Worm (Caenorhabditis elegans) whole organism, late embryonic: ENCODE data around the gene ZK1128.3.

ENCODE experiments used
- F13H6.1 ChIP-seq: sonication (generic microtip); optimal IDR thresholded peaks from 2 replicates; lab custom pipeline; 2016; ENCODE audit warnings: missing genetic modification characterization, missing compliant biosample characterization
- T23F11.4 ChIP-seq: fragments of 200-800 bp; sonication (Bioruptor generic); optimal IDR thresholded peaks from 2 replicates; lab custom pipeline; 2018; ENCODE audit warnings: mild to moderate bottlenecking, missing genetic modification characterization, missing compliant biosample characterization
- ahr-1 ChIP-seq: sonication (generic microtip); optimal IDR thresholded peaks from 2 replicates; lab custom pipeline; 2016; ENCODE audit warnings: missing genetic modification characterization, missing compliant biosample characterization
- ceh-14 ChIP-seq: sonication (generic microtip); optimal IDR thresholded peaks from 2 replicates; lab custom pipeline; 2016; ENCODE audit warnings: missing genotype, missing genetic modification characterization, missing compliant biosample characterization
- ceh-18 ChIP-seq: sonication (generic microtip); optimal IDR thresholded peaks from 2 replicates; lab custom pipeline; 2016; ENCODE audit warnings: missing genetic modification characterization, missing compliant biosample characterization
- ceh-19 ChIP-seq: fragments of 200-800 bp; sonication (Bioruptor generic); optimal IDR thresholded peaks from 2 replicates; lab custom pipeline; 2018; ENCODE audit warnings: mild to moderate bottlenecking, missing genetic modification characterization, missing compliant biosample characterization
- ceh-2 ChIP-seq: sonication (generic microtip); optimal IDR thresholded peaks from 2 replicates; lab custom pipeline; 2016; ENCODE audit warnings: missing genotype, missing genetic modification characterization, missing compliant biosample characterization
- ceh-24 ChIP-seq: sonication (generic microtip); optimal IDR thresholded peaks from 2 replicates; lab custom pipeline; 2016; ENCODE audit warnings: mild to moderate bottlenecking, missing genetic modification characterization, missing compliant biosample characterization
- ceh-30 ChIP-seq: fragments of 150-350 bp; optimal IDR thresholded peaks from 2 replicates; lab custom pipeline; 2014; ENCODE audit warnings: missing biosample characterization, missing genetic modification characterization
- ceh-31 ChIP-seq: sonication (generic microtip); optimal IDR thresholded peaks from 2 replicates; lab custom pipeline; 2016; ENCODE audit warnings: missing genetic modification characterization, missing compliant biosample characterization
- ceh-45 ChIP-seq: fragments of 200-800 bp; sonication (Bioruptor generic); IDR thresholded peaks from 2 replicates; pipeline ENCODE4 v1.3.6; 2022; ENCODE audit warnings: missing genetic modification reagents, missing genetic modification characterization, missing compliant biosample characterization
- ceh-48 ChIP-seq: sonication (generic microtip); optimal IDR thresholded peaks from 2 replicates; lab custom pipeline; 2016; ENCODE audit warnings: missing genetic modification characterization, inconsistent platforms, missing compliant biosample characterization
- ceh-9 ChIP-seq: sonication (generic microtip); optimal IDR thresholded peaks from 2 replicates; lab custom pipeline; 2016; ENCODE audit warnings: mild to moderate bottlenecking, missing genetic modification characterization, inconsistent platforms, missing compliant biosample characterization
- elt-2 ChIP-seq: sonication (generic microtip); optimal IDR thresholded peaks from 2 replicates; lab custom pipeline; 2016; ENCODE audit warnings: missing genetic modification reagents, missing genetic modification characterization, missing compliant biosample characterization
- ets-4 ChIP-seq: sonication (generic microtip); optimal IDR thresholded peaks from 2 replicates; lab custom pipeline; 2016; ENCODE audit warnings: missing genetic modification characterization, missing compliant biosample characterization
- fkh-10 ChIP-seq: fragments of 150-350 bp; optimal IDR thresholded peaks from 2 replicates; lab custom pipeline; 2014; ENCODE audit warnings: missing biosample characterization, missing genetic modification reagents, missing genetic modification characterization
- fkh-6 ChIP-seq: sonication (generic microtip); optimal IDR thresholded peaks from 2 replicates; lab custom pipeline; 2016; ENCODE audit warnings: missing genetic modification characterization, missing compliant biosample characterization
- gmeb-2 ChIP-seq: sonication (generic microtip); optimal IDR thresholded peaks from 2 replicates; lab custom pipeline; 2016; ENCODE audit warnings: missing genetic modification characterization, inconsistent platforms, missing compliant biosample characterization
- hlh-13 ChIP-seq: fragments of 200-800 bp; sonication (Bioruptor generic); optimal IDR thresholded peaks from 2 replicates; lab custom pipeline; 2018; ENCODE audit warnings: mild to moderate bottlenecking, missing genetic modification characterization, missing compliant biosample characterization
- hlh-30 ChIP-seq: sonication (generic microtip); optimal IDR thresholded peaks from 2 replicates; lab custom pipeline; 2017; ENCODE audit warnings: antibody characterized with exemption, missing genetic modification characterization, missing compliant biosample characterization; ENCODE audit not compliant: insufficient read depth
- hlh-6 ChIP-seq: sonication (generic microtip); optimal IDR thresholded peaks from 2 replicates; lab custom pipeline; 2016; ENCODE audit warnings: missing genotype, missing genetic modification characterization, missing compliant biosample characterization
- lim-6 ChIP-seq: sonication (generic microtip); optimal IDR thresholded peaks from 2 replicates; lab custom pipeline; 2016; ENCODE audit warnings: missing genetic modification characterization, missing compliant biosample characterization
- lin-11 ChIP-seq: fragments of 200-800 bp; sonication (Bioruptor generic); optimal IDR thresholded peaks from 2 replicates; lab custom pipeline; 2018; ENCODE audit warnings: mild to moderate bottlenecking, missing genetic modification characterization, missing compliant biosample characterization
- madf-2 ChIP-seq: sonication (generic microtip); optimal IDR thresholded peaks from 2 replicates; lab custom pipeline; 2017; ENCODE audit warnings: missing genetic modification characterization, missing compliant biosample characterization
- mec-3 ChIP-seq: sonication (generic microtip); optimal IDR thresholded peaks from 2 replicates; lab custom pipeline; 2016; ENCODE audit warnings: borderline replicate concordance, missing genetic modification characterization, missing compliant biosample characterization
- nhr-11 ChIP-seq: fragments of 150-350 bp; optimal IDR thresholded peaks from 2 replicates; lab custom pipeline; 2014; ENCODE audit warnings: missing biosample characterization, missing genetic modification characterization
- npax-4 ChIP-seq: sonication (generic microtip); optimal IDR thresholded peaks from 2 replicates; lab custom pipeline; 2016; ENCODE audit warnings: missing genetic modification characterization, missing compliant biosample characterization
- pag-3 ChIP-seq: sonication (generic microtip); optimal IDR thresholded peaks from 2 replicates; lab custom pipeline; 2016; ENCODE audit warnings: missing compliant biosample characterization, missing genetic modification characterization, borderline replicate concordance
- pat-9 ChIP-seq: fragments of 200-800 bp; sonication (Bioruptor generic); optimal IDR thresholded peaks from 2 replicates; lab custom pipeline; 2018; ENCODE audit warnings: mild to moderate bottlenecking, missing genetic modification characterization, moderate library complexity, missing compliant biosample characterization
- pax-1 ChIP-seq: fragments of 150-350 bp; optimal IDR thresholded peaks from 2 replicates; lab custom pipeline; 2014; ENCODE audit warnings: missing biosample characterization, missing genetic modification characterization
- pqm-1 ChIP-seq: sonication (generic microtip); optimal IDR thresholded peaks from 2 replicates; lab custom pipeline; 2016; ENCODE audit warnings: missing genetic modification characterization, missing compliant biosample characterization
- ref-2 ChIP-seq: sonication (generic microtip); optimal IDR thresholded peaks from 2 replicates; lab custom pipeline; 2016; ENCODE audit warnings: missing genetic modification characterization, missing compliant biosample characterization
- sdc-2 ChIP-seq: sonication (generic microtip); optimal IDR thresholded peaks from 2 replicates; lab custom pipeline; 2016; ENCODE audit warnings: missing genotype, missing genetic modification characterization, missing compliant biosample characterization
- sox-2 ChIP-seq: fragments of 200-800 bp; sonication (Bioruptor generic); IDR thresholded peaks from 2 replicates; pipeline ENCODE4 v1.3.6; 2022; ENCODE audit warnings: missing genetic modification reagents, missing genetic modification characterization, missing compliant biosample characterization
- syd-9 ChIP-seq: sonication (generic microtip); optimal IDR thresholded peaks from 2 replicates; lab custom pipeline; 2016; ENCODE audit warnings: mild to moderate bottlenecking, missing genetic modification characterization, moderate library complexity, missing compliant biosample characterization
- ttx-3 ChIP-seq: sonication (generic microtip); optimal IDR thresholded peaks from 2 replicates; lab custom pipeline; 2016; ENCODE audit warnings: missing genetic modification reagents, missing genetic modification characterization, missing compliant biosample characterization
- unc-42 ChIP-seq: sonication (generic microtip); optimal IDR thresholded peaks from 2 replicates; lab custom pipeline; 2016; ENCODE audit warnings: missing genotype, missing genetic modification characterization, missing compliant biosample characterization
- unc-86 ChIP-seq: sonication (generic microtip); optimal IDR thresholded peaks from 2 replicates; lab custom pipeline; 2016; ENCODE audit warnings: missing genetic modification characterization, missing compliant biosample characterization
- zip-5 ChIP-seq: sonication (generic microtip); optimal IDR thresholded peaks from 2 replicates; lab custom pipeline; 2016; ENCODE audit warnings: missing genetic modification characterization, missing compliant biosample characterization

ZK1128.3 gene

ce11 chrIII:10118818-10119217 is at the start of gene ZK1128.3:
ZK1128.3 (minus strand) TSS chrIII:10118918.
- TF ChIP-seq pqm-1 (tag; lab: Kevin White, UChicago) (no peak), pax-1 (tag; lab: Kevin White, UChicago) (no peak), sdc-2 (tag; lab: Kevin White, UChicago) (no peak), ceh-9 (tag; lab: Kevin White, UChicago) (no peak), ttx-3 (tag; lab: Kevin White, UChicago) (no peak), syd-9 (tag; lab: Kevin White, UChicago) (no peak), hlh-13 (GFP tag; lab: Kevin White, UChicago) (no peak), fkh-6 (tag; lab: Kevin White, UChicago) (no peak), unc-42 (no peak), sox-2 (no peak), ceh-48 (tag; lab: Kevin White, UChicago) (no peak), pat-9 (no peak), ceh-45 (GFP tag; lab: Robert Waterston, UW) (no peak), ceh-24 (no peak), madf-2 (tag; lab: Kevin White, UChicago) (no peak), lin-11 (tag; lab: Kevin White, UChicago) (no peak), hlh-30 (no peak), ahr-1 (tag; lab: Kevin White, UChicago) (no peak), npax-4 (tag; lab: Kevin White, UChicago) (no peak)
- TF ChIP-seq, all 69 proteins: peak for 0

ce11 chrIII:10160385-10160784 is 41.7 kb upstream of the ZK1128.3 start, which contains the start of the genes K08E5.5 and mua-3:
K08E5.5 (minus strand) TSS chrIII:10160485.
mua-3 (plus strand) TSS chrIII:10160697.
- no peak for TF ChIP-seq ceh-14

DNA sequence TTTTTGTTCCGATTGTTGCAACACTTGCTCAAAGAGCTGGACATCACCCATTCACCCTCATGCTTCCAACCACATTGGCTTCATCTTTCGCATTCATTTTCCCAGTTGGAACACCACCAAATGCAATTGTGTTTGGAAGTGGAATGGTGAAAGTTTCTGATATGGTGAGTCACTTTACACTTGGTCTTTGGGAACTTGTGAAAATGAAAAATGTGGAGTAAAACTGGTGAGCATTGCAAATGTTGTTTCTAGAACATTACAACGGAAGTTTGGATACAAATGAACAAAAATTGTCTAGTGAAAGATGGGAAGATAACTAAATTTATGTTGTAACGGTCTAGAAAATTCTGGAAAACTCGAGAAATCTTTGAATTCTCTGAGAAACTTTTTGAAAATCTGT is 37.6 kb upstream of the ZK1128.3 start:
- TF ChIP-seq fkh-10 (GFP tag; lab: Kevin White, UChicago) (no peak), ceh-48 (tag; lab: Kevin White, UChicago) (no peak), ceh-18 (tag; lab: Kevin White, UChicago) (no peak), T23F11.4 (GFP tag; lab: Kevin White, UChicago) (no peak), elt-2 (tag; lab: Kevin White, UChicago) (no peak), fkh-6 (tag; lab: Kevin White, UChicago) (no peak), ceh-9 (tag; lab: Kevin White, UChicago) (no peak), unc-86 (no peak), pag-3 (tag; lab: Kevin White, UChicago) (no peak)
- TF ChIP-seq, all 69 proteins: peak for 0

DNA sequence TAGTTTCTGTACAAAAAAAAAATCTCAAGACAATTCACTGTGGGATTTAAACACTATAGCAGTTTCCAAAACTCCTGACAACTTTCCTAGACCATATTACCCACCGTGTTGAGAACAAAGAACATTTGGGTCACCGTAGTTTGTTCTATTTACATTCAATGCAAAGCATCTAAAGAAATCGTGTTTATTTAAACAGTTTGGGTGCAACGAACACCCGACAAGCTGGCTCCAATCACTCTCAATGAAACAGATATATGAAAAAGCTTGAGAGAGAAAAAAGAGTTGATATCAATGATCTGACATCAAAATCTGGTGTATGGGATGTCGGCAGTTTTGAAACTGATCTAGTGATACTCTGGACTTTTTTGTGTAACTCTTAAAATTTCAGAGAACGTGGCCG is 36.3 kb upstream of the ZK1128.3 start:
- TF ChIP-seq ceh-18 (tag; lab: Kevin White, UChicago) = no peak
- TF ChIP-seq, all 69 proteins: peak for 0

- TF ChIP-seq T23F11.4 (GFP tag; lab: Kevin White, UChicago) (no peak), ref-2 (no peak), lim-6 (tag; lab: Kevin White, UChicago) (no peak), fkh-6 (tag; lab: Kevin White, UChicago) (no peak), hlh-6 (no peak), gmeb-2 (tag; lab: Kevin White, UChicago) (no peak), ceh-18 (tag; lab: Kevin White, UChicago) (peak; percentile 18), F13H6.1 (tag; lab: Kevin White, UChicago) (no peak), unc-42 (peak; percentile 89), hlh-30 (no peak), mec-3 (no peak), ets-4 (tag; lab: Kevin White, UChicago) (no peak), ceh-14 (no peak), ceh-2 (tag; lab: Kevin White, UChicago) (no peak), ceh-19 (GFP tag; lab: Kevin White, UChicago) (no peak), zip-5 (tag; lab: Kevin White, UChicago) (no peak), ttx-3 (tag; lab: Kevin White, UChicago) (no peak), npax-4 (tag; lab: Kevin White, UChicago) (no peak), ceh-31 (tag; lab: Kevin White, UChicago) (peak; percentile 62), ceh-48 (tag; lab: Kevin White, UChicago) (no peak), syd-9 (tag; lab: Kevin White, UChicago) (no peak), nhr-11 (tag; lab: Kevin White, UChicago) (no peak), ceh-30 (tag; lab: Kevin White, UChicago) (no peak), pqm-1 (tag; lab: Kevin White, UChicago) (no peak), pax-1 (tag; lab: Kevin White, UChicago) (no peak)
Observed at ce11 chrIII:10153003-10153402, 34.3 kb upstream of the ZK1128.3 start.
